Worm (Caenorhabditis elegans) whole organism, young adult: ENCODE measurements around the gene C35B8.3.
A peak's percentile ranks its signal among the peaks of the same experiment; 100 is the strongest.

ENCODE experiments used
- T07F8.4 ChIP-seq: sonication (generic microtip); optimal IDR thresholded peaks from 2 replicates; lab custom pipeline; 2016; ENCODE audit warnings: mild to moderate bottlenecking, missing genetic modification characterization, moderate library complexity, missing compliant biosample characterization
- ama-1 ChIP-seq, 3 experiments: fragments of 150-350 bp in 1 of 3; sonication (generic microtip) in 2 of 3; optimal IDR thresholded peaks; 2 replicates each; lab custom pipeline; 2014 to 2018; ENCODE audit warnings: missing biosample characterization in 2 of 3, missing genetic modification characterization in 2 of 3, missing genetic modification reagents in 2 of 3
- dox-1 ChIP-seq: fragments of 200-800 bp; sonication (Bioruptor generic); IDR thresholded peaks from 2 replicates; pipeline ENCODE4 v1.3.6; 2022; ENCODE audit warnings: missing genetic modification reagents, missing genetic modification characterization, missing compliant biosample characterization
- ets-4 ChIP-seq: fragments of 200-800 bp; sonication (Bioruptor generic); optimal IDR thresholded peaks from 2 replicates; lab custom pipeline; 2018; ENCODE audit warnings: mild to moderate bottlenecking, missing genetic modification characterization, missing compliant biosample characterization
- fkh-3 ChIP-seq: sonication (generic microtip); optimal IDR thresholded peaks from 2 replicates; lab custom pipeline; 2016; ENCODE audit warnings: mild to moderate bottlenecking, missing genetic modification characterization, missing compliant biosample characterization
- hlh-12 ChIP-seq: sonication (generic microtip); optimal IDR thresholded peaks from 2 replicates; lab custom pipeline; 2016; ENCODE audit warnings: missing genetic modification characterization, missing compliant biosample characterization
- lin-40 ChIP-seq: sonication (generic microtip); optimal IDR thresholded peaks from 2 replicates; lab custom pipeline; 2016; ENCODE audit warnings: missing genetic modification characterization, mild to moderate bottlenecking, missing compliant biosample characterization, missing genotype, missing genetic modification reagents
- madf-8 ChIP-seq: fragments of 200-800 bp; sonication (Bioruptor generic); conservative IDR thresholded peaks from 2 replicates; pipeline ENCODE4 v1.3.6; 2022; ENCODE audit warnings: missing genetic modification reagents, missing genetic modification characterization, missing compliant biosample characterization
- nfya-1 ChIP-seq: sonication (generic microtip); optimal IDR thresholded peaks from 2 replicates; lab custom pipeline; 2017; ENCODE audit warnings: antibody characterized with exemption, missing compliant biosample characterization, missing genetic modification characterization, borderline replicate concordance; ENCODE audit not compliant: insufficient read depth
- nhr-80 ChIP-seq: sonication (generic microtip); optimal IDR thresholded peaks from 2 replicates; lab custom pipeline; 2016; ENCODE audit warnings: missing genetic modification characterization, missing compliant biosample characterization
- pha-4 ChIP-seq: fragments of 150-350 bp; sonication (generic microtip); optimal IDR thresholded peaks from 2 replicates; lab custom pipeline; 2014; ENCODE audit warnings: missing biosample characterization, missing genetic modification reagents, missing genetic modification characterization

ce11 chrX:9233805-9234204 lies 20.1 kb downstream of the C35B8.3 start:
- TF ChIP-seq ets-4 (no peak), ama-1 (optimal IDR thresholded peaks at IDR 0.05; lab: Kevin White, UChicago) (no peak), ama-1 (GFP tag; optimal IDR thresholded peaks at IDR 0.05; lab: Kevin White, UChicago) (no peak), nfya-1 (tag; lab: Kevin White, UChicago) (no peak), pha-4 (no peak), dox-1 (GFP tag; lab: Robert Waterston, UW) (0 out of 2 replicates have a peak, but pooled peaks have one; percentile 25), fkh-3 (no peak), T07F8.4 (tag; lab: Kevin White, UChicago) (no peak), hlh-12 (tag; lab: Kevin White, UChicago) (no peak), nhr-80 (no peak), lin-40 (tag; lab: Kevin White, UChicago) (no peak), madf-8 (no peak)
